Worm (Caenorhabditis elegans) whole organism, L4 larva: ENCODE data around the gene nhx-1.
A peak's percentile ranks its signal among the peaks of the same experiment; 100 is the strongest.

ENCODE experiments used
- F10B5.3 ChIP-seq: sonication (generic microtip); optimal IDR thresholded peaks from 2 replicates; lab custom pipeline; 2016; ENCODE audit warnings: mild to moderate bottlenecking, missing genetic modification characterization, missing compliant biosample characterization
- F26F4.8 ChIP-seq: fragments of 200-800 bp; sonication (Bioruptor generic); conservative IDR thresholded peaks from 2 replicates; pipeline ENCODE4 v1.3.6; 2022; ENCODE audit warnings: missing genetic modification characterization, missing compliant biosample characterization
- F37D6.2 ChIP-seq: sonication (generic microtip); optimal IDR thresholded peaks from 2 replicates; lab custom pipeline; 2016; ENCODE audit warnings: mild to moderate bottlenecking, missing genetic modification characterization, missing compliant biosample characterization
- F44E2.7 ChIP-seq: fragments of 200-800 bp; sonication (Bioruptor generic); IDR thresholded peaks from 2 replicates; pipeline ENCODE4 v2.1.2; 2022; ENCODE audit warnings: missing genetic modification characterization, missing compliant biosample characterization
- F49E8.2 ChIP-seq: sonication (generic microtip); optimal IDR thresholded peaks from 2 replicates; lab custom pipeline; 2016; ENCODE audit warnings: missing compliant biosample characterization, mild to moderate bottlenecking, missing genetic modification characterization, borderline replicate concordance
- T20F7.1 ChIP-seq: fragments of 200-800 bp; sonication (Bioruptor generic); optimal IDR thresholded peaks from 2 replicates; lab custom pipeline; 2018; ENCODE audit warnings: mild to moderate bottlenecking, missing genetic modification characterization, missing compliant biosample characterization
- T26A8.4 ChIP-seq: fragments of 200-800 bp; sonication (Bioruptor generic); IDR thresholded peaks from 2 replicates; pipeline ENCODE4 v1.3.6; 2022; ENCODE audit warnings: missing genetic modification characterization, missing compliant biosample characterization
- Y105C5A.15 ChIP-seq: fragments of 200-800 bp; sonication (Bioruptor generic); IDR thresholded peaks from 2 replicates; pipeline ENCODE4 v1.3.6; 2022; ENCODE audit warnings: missing genetic modification characterization, missing compliant biosample characterization
- Y5F2A.4 ChIP-seq: fragments of 200-800 bp; sonication (Bioruptor generic); optimal IDR thresholded peaks from 2 replicates; lab custom pipeline; 2018; ENCODE audit warnings: mild to moderate bottlenecking, missing genetic modification characterization, missing compliant biosample characterization
- ZK546.5 ChIP-seq, 2 experiments: sonication (generic microtip); optimal IDR thresholded peaks; 2 replicates each; lab custom pipeline; 2017; ENCODE audit warnings: missing biosample characterization in 2 of 2, missing genetic modification characterization in 2 of 2
- aha-1 ChIP-seq: fragments of 150-350 bp; peaks from one replicate; lab custom pipeline; 2014; ENCODE audit warnings: missing biosample characterization, missing genetic modification characterization
- ceh-28 ChIP-seq: fragments of 150-350 bp; optimal IDR thresholded peaks from 2 replicates; lab custom pipeline; 2014; ENCODE audit warnings: missing biosample characterization, missing genetic modification reagents, missing genetic modification characterization
- ceh-44 ChIP-seq: fragments of 200-800 bp; sonication (Bioruptor generic); IDR thresholded peaks from 2 replicates; pipeline ENCODE4 v1.3.6; 2022; ENCODE audit warnings: missing genetic modification reagents, missing genetic modification characterization, missing compliant biosample characterization
- ceh-62 ChIP-seq: sonication (generic microtip); optimal IDR thresholded peaks from 2 replicates; lab custom pipeline; 2017; ENCODE audit warnings: missing biosample characterization, missing genetic modification characterization
- ces-1 ChIP-seq: fragments of 150-350 bp; sonication (generic microtip); optimal IDR thresholded peaks from 4 replicates; lab custom pipeline; 2014; ENCODE audit warnings: missing biosample characterization, missing genetic modification reagents, missing genetic modification characterization
- ctbp-1 ChIP-seq: fragments of 200-800 bp; sonication (Bioruptor generic); IDR thresholded peaks from 2 replicates; pipeline ENCODE4 v1.3.6; 2022; ENCODE audit warnings: missing genetic modification reagents, missing genetic modification characterization, missing compliant biosample characterization
- daf-12 ChIP-seq: fragments of 150-350 bp; optimal IDR thresholded peaks from 2 replicates; lab custom pipeline; 2014; ENCODE audit warnings: missing biosample characterization, missing genetic modification reagents, missing genetic modification characterization
- dmd-8 ChIP-seq: fragments of 200-800 bp; sonication (Bioruptor generic); IDR thresholded peaks from 2 replicates; pipeline ENCODE4 v1.3.6; 2022; ENCODE audit warnings: missing genetic modification characterization, missing compliant biosample characterization
- dmd-9 ChIP-seq: fragments of 200-800 bp; sonication (Bioruptor generic); IDR thresholded peaks from 2 replicates; pipeline ENCODE4 v1.3.6; 2022; ENCODE audit warnings: missing genetic modification reagents, missing genetic modification characterization, missing compliant biosample characterization
- dpl-1 ChIP-seq: fragments of 150-350 bp; optimal IDR thresholded peaks from 2 replicates; lab custom pipeline; 2014; ENCODE audit warnings: missing biosample characterization, missing genetic modification reagents, missing genetic modification characterization
- duxl-1 ChIP-seq: sonication (generic microtip); optimal IDR thresholded peaks from 2 replicates; lab custom pipeline; 2016; ENCODE audit warnings: mild to moderate bottlenecking, missing genetic modification characterization, moderate library complexity, missing compliant biosample characterization; ENCODE audit not compliant: poor library complexity
- egl-43 ChIP-seq: fragments of 200-800 bp; sonication (Bioruptor generic); IDR thresholded peaks from 2 replicates; pipeline ENCODE4 v1.3.6; 2022; ENCODE audit warnings: missing genetic modification reagents, missing genetic modification characterization, missing compliant biosample characterization
- fos-1 ChIP-seq: fragments of 150-350 bp; optimal IDR thresholded peaks from 2 replicates; lab custom pipeline; 2014; ENCODE audit warnings: missing biosample characterization, missing genetic modification characterization
- hif-1 ChIP-seq, 2 experiments: sonication (generic microtip); optimal IDR thresholded peaks; 2 replicates each; lab custom pipeline; 2016 to 2017; ENCODE audit warnings: missing compliant biosample characterization in 2 of 2, missing genetic modification characterization in 2 of 2, missing genetic modification reagents in 2 of 2, missing genotype in 2 of 2, mild to moderate bottlenecking in 1 of 2
- hlh-11 ChIP-seq: fragments of 200-800 bp; sonication (Bioruptor generic); optimal IDR thresholded peaks from 2 replicates; lab custom pipeline; 2018; ENCODE audit warnings: mild to moderate bottlenecking, missing genetic modification characterization, missing compliant biosample characterization
- hmg-1.1 ChIP-seq: fragments of 200-800 bp; sonication (Bioruptor generic); IDR thresholded peaks from 2 replicates; pipeline ENCODE4 v1.3.6; 2022; ENCODE audit warnings: missing genetic modification reagents, missing genetic modification characterization, missing compliant biosample characterization
- jun-1 ChIP-seq: fragments of 150-350 bp; optimal IDR thresholded peaks from 2 replicates; lab custom pipeline; 2014; ENCODE audit warnings: missing biosample characterization, missing genetic modification reagents, missing genetic modification characterization
- lim-7 ChIP-seq: fragments of 200-800 bp; sonication (Bioruptor generic); IDR thresholded peaks from 2 replicates; pipeline ENCODE4 v1.3.6; 2022; ENCODE audit warnings: missing genetic modification characterization, missing compliant biosample characterization
- lin-13 ChIP-seq: fragments of 150-350 bp; optimal IDR thresholded peaks from 2 replicates; lab custom pipeline; 2014; ENCODE audit warnings: missing biosample characterization, missing genetic modification reagents, missing genetic modification characterization
- lsy-2 ChIP-seq, 2 experiments: fragments of 150-350 bp in 1 of 2; sonication (generic microtip) in 1 of 2; optimal IDR thresholded peaks; 2 replicates each; lab custom pipeline; 2014 to 2017; ENCODE audit warnings: missing biosample characterization in 2 of 2, missing genetic modification characterization in 2 of 2
- madf-5 ChIP-seq, 2 experiments: fragments of 200-800 bp; sonication (Bioruptor generic); IDR thresholded peaks; 2 replicates each; pipeline ENCODE4 v1.3.6; 2022; ENCODE audit warnings: missing compliant biosample characterization in 2 of 2, missing genetic modification characterization in 2 of 2
- mep-1 ChIP-seq: fragments of 150-350 bp; sonication (generic microtip); optimal IDR thresholded peaks from 3 replicates; lab custom pipeline; 2014; ENCODE audit warnings: missing biosample characterization, missing genetic modification characterization
- mxl-2 ChIP-seq: fragments of 200-800 bp; sonication (Bioruptor generic); conservative IDR thresholded peaks from 2 replicates; pipeline ENCODE4 v1.3.6; 2022; ENCODE audit warnings: missing genetic modification reagents, missing genetic modification characterization, missing compliant biosample characterization
- nhr-10 ChIP-seq: fragments of 150-350 bp; optimal IDR thresholded peaks from 2 replicates; lab custom pipeline; 2014; ENCODE audit warnings: missing biosample characterization, missing genetic modification characterization
- nhr-237 ChIP-seq: sonication (generic microtip); optimal IDR thresholded peaks from 2 replicates; lab custom pipeline; 2017; ENCODE audit warnings: missing biosample characterization, missing genetic modification characterization
- nhr-28 ChIP-seq: fragments of 150-350 bp; optimal IDR thresholded peaks from 2 replicates; lab custom pipeline; 2014; ENCODE audit warnings: missing biosample characterization, missing genetic modification characterization
- nhr-41 ChIP-seq: fragments of 200-800 bp; sonication (Bioruptor generic); IDR thresholded peaks from 2 replicates; pipeline ENCODE4 v1.3.6; 2022; ENCODE audit warnings: missing genetic modification reagents, missing genetic modification characterization, missing compliant biosample characterization
- nhr-48 ChIP-seq: sonication (generic microtip); optimal IDR thresholded peaks from 2 replicates; lab custom pipeline; 2016; ENCODE audit warnings: mild to moderate bottlenecking, missing genetic modification characterization, missing compliant biosample characterization
- nhr-6 ChIP-seq: fragments of 150-350 bp; optimal IDR thresholded peaks from 2 replicates; lab custom pipeline; 2014; ENCODE audit warnings: missing biosample characterization, missing genetic modification characterization
- snpc-1.2 ChIP-seq: fragments of 200-800 bp; sonication (Bioruptor generic); IDR thresholded peaks from 2 replicates; pipeline ENCODE4 v1.3.6; 2022; ENCODE audit warnings: missing genetic modification reagents, missing genetic modification characterization, missing compliant biosample characterization
- tag-97 ChIP-seq: fragments of 200-800 bp; sonication (Bioruptor generic); IDR thresholded peaks from 2 replicates; pipeline ENCODE4 v1.3.6; 2022; ENCODE audit warnings: missing genetic modification characterization, missing compliant biosample characterization
- unc-39 ChIP-seq: sonication (generic microtip); optimal IDR thresholded peaks from 2 replicates; lab custom pipeline; 2017; ENCODE audit warnings: missing biosample characterization, missing genetic modification characterization
- unc-62 ChIP-seq, 3 experiments: fragments of 150-350 bp in 1 of 3; sonication (generic microtip); optimal IDR thresholded peaks in 2 of 3; peaks in 1 of 3; 1 replicate in 1 of 3; 2 replicates in 2 of 3; lab custom pipeline; 2014 to 2017; ENCODE audit warnings: missing biosample characterization in 3 of 3, missing genetic modification characterization in 3 of 3, missing genetic modification reagents in 3 of 3, missing genotype in 1 of 3
- zfp-3 ChIP-seq: fragments of 200-800 bp; sonication (Bioruptor generic); conservative IDR thresholded peaks from 2 replicates; pipeline ENCODE4 v1.3.6; 2022; ENCODE audit warnings: missing genetic modification reagents, missing genetic modification characterization, missing compliant biosample characterization
- zip-11 ChIP-seq: fragments of 200-800 bp; sonication (Bioruptor generic); IDR thresholded peaks from 2 replicates; pipeline ENCODE4 v1.3.6; 2022; ENCODE audit warnings: missing genetic modification characterization, missing compliant biosample characterization
- ztf-11 ChIP-seq: fragments of 150-350 bp; optimal IDR thresholded peaks from 2 replicates; lab custom pipeline; 2014; ENCODE audit warnings: missing biosample characterization, missing genetic modification characterization

nhx-1 gene

DNA sequence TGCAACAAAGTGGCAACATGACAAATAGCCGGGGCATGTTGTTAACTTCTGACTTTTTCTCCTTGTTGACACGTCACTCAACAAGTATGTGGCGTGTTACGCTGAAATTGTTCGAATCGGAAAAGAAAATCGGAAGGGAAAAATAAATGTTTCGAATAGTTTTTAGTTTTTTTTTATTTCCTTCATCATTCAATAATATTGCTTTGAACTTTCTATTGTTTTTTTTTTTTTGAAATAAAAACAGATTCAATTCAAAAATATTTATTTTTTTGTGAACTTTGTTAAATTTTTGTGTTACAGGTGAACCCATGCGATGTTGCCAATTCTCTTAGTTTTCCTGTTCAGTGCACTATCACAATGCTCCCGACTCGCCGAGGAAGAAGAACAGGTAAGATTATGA lies 32.7 kb downstream of the nhx-1 start, which contains the start of gene cpd-2:
TSS of gene cpd-2 (plus strand) at position 301 of the 400 bp plus-strand sequence.
- TF ChIP-seq F37D6.2 (tag; lab: Kevin White, UChicago), result no peak
- TF ChIP-seq Y105C5A.15 (GFP tag; lab: Robert Waterston, UW), result no peak
- TF ChIP-seq T20F7.1 (GFP tag; lab: Kevin White, UChicago), result no peak
- no peak for TF ChIP-seq nhr-10
- no peak for TF ChIP-seq tag-97
- no peak for TF ChIP-seq ZK546.5 (tag; optimal IDR thresholded peaks at IDR 0.05; lab: Kevin White, UChicago)
- TF ChIP-seq Y5F2A.4 (GFP tag; lab: Kevin White, UChicago), result no peak
- TF ChIP-seq duxl-1 (tag; lab: Kevin White, UChicago), result no peak
- no peak for TF ChIP-seq ztf-11
- TF ChIP-seq dmd-9, result no peak
- TF ChIP-seq zip-11 (GFP tag; lab: Robert Waterston, UW), result no peak
- TF ChIP-seq nhr-48 (tag; lab: Kevin White, UChicago), result no peak
- TF ChIP-seq F49E8.2 (tag; lab: Kevin White, UChicago), result no peak
- no peak for TF ChIP-seq ceh-28 (tag; lab: Kevin White, UChicago)
- no peak for TF ChIP-seq dmd-8 (GFP tag; lab: Robert Waterston, UW)
- no peak for TF ChIP-seq madf-5 (GFP tag; IDR thresholded peaks at IDR 0.05; lab: Robert Waterston, UW)

DNA sequence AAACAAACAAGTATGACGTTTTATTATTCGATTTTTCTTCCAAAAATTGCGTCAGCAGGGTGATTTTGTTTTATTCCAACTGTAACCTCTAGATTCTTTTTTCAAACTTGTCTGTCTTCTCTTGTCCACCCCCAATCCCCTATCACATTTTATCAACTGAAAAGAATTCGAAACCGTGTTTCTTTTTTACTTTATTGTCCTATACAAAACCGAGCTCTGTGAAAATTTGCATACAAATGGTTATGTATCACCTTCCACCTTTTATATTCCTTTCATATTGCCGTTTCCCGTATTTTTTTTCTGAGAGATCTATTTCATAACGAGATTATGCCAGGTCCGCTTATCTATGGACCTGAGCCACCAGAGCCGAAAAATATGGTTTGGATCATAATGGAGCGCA lies 38.3 kb downstream of the nhx-1 start, which contains the start of gene T27A8.7:
TSS of gene T27A8.7 (plus strand) at position 301 of the 400 bp plus-strand sequence.
- no peak for TF ChIP-seq hlh-11 (tag; lab: Kevin White, UChicago)
- no peak for TF ChIP-seq T26A8.4 (GFP tag; lab: Robert Waterston, UW)
- TF ChIP-seq ceh-28 (tag; lab: Kevin White, UChicago), result no peak
- TF ChIP-seq ces-1 (GFP tag; lab: Kevin White, UChicago), result no peak
- TF ChIP-seq ceh-44 (GFP tag; lab: Robert Waterston, UW), result no peak
- no peak for TF ChIP-seq hmg-1.1

DNA sequence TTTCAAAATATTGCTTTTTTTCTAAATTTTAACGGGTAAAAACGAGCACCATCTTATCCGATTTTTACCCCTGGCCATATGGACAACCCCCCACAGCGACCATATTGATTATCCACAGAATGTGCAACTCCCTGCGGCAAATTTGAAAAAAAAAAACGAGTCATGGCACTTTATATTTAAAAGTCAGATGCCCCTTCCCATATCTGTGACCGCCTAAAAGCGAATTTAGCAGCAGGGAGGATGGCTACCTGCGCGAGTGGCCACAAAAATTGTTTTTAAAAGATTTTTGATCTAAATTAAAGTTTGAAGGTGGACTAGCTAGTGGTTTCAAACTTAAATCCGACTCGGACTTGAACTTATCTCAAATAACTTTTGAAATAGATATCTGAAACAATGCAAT lies 39.5 kb downstream of the nhx-1 start:
- no peak for TF ChIP-seq F26F4.8 (GFP tag; lab: Robert Waterston, UW)
- peak; percentile 85 for TF ChIP-seq nhr-28
- TF ChIP-seq unc-39, result no peak
- TF ChIP-seq Y5F2A.4 (GFP tag; lab: Kevin White, UChicago), result peak; percentile 95
- peak; percentile 37 for TF ChIP-seq ceh-62
- peak; percentile 96 for TF ChIP-seq F10B5.3 (tag; lab: Kevin White, UChicago)
- peak; percentile 67 for TF ChIP-seq snpc-1.2
- peak; percentile 49; the same call in 1 of the 2 replicates for TF ChIP-seq lim-7 (GFP tag; lab: Robert Waterston, UW)
- no peak for TF ChIP-seq zip-11 (GFP tag; lab: Robert Waterston, UW)
- TF ChIP-seq ceh-44 (GFP tag; lab: Robert Waterston, UW), result peak; percentile 50; the same call in 1 of the 2 replicates
- TF ChIP-seq dpl-1 (GFP tag; lab: Kevin White, UChicago), result peak; percentile 71
- peak; percentile 99 for TF ChIP-seq mep-1 (tag; lab: Kevin White, UChicago)
- TF ChIP-seq Y105C5A.15 (GFP tag; lab: Robert Waterston, UW), result no peak; the same call in 1 of the 2 replicates
- peak; percentile 97 for TF ChIP-seq lin-13 (GFP tag; lab: Kevin White, UChicago)
- peak; percentile 89 for TF ChIP-seq fos-1 (tag; lab: Kevin White, UChicago)
- peak; percentile 96 for TF ChIP-seq nhr-6 (tag; lab: Kevin White, UChicago)
- peak; percentile 98 for TF ChIP-seq ctbp-1
- TF ChIP-seq ztf-11, result peak; percentile 78
- peak; percentile 61; the same call in 1 of the 2 replicates for TF ChIP-seq F44E2.7 (GFP tag; lab: Robert Waterston, UW)
- no peak; the same call in none of the 2 replicates for TF ChIP-seq mxl-2 (GFP tag; lab: Robert Waterston, UW)
- TF ChIP-seq nhr-41 (GFP tag; lab: Robert Waterston, UW), result peak; percentile 47
- peak; percentile 93 for TF ChIP-seq nhr-237 (tag; lab: Kevin White, UChicago)
- peak; percentile 99 for TF ChIP-seq jun-1
- TF ChIP-seq T20F7.1 (GFP tag; lab: Kevin White, UChicago), result peak; percentile 91
- peak; percentile 98 for TF ChIP-seq duxl-1 (tag; lab: Kevin White, UChicago)
- peak; percentile 77 to 99 for TF ChIP-seq unc-62 (GFP tag; optimal IDR thresholded peaks at IDR 0.05 in 1 of 2; lab: Kevin White, UChicago)
- TF ChIP-seq unc-62 (tag; optimal IDR thresholded peaks at IDR 0.05; lab: Kevin White, UChicago), result no peak
- peak; percentile 74 to 87 for TF ChIP-seq hif-1 (tag; optimal IDR thresholded peaks at IDR 0.05; lab: Kevin White, UChicago)
- peak; percentile 7 for TF ChIP-seq daf-12
- TF ChIP-seq aha-1 (tag; lab: Kevin White, UChicago), result peak; percentile 98
- TF ChIP-seq nhr-10, result peak; percentile 99
- TF ChIP-seq lsy-2 (tag; optimal IDR thresholded peaks at IDR 0.05; lab: Kevin White, UChicago), result peak; percentile 93 to 96
- TF ChIP-seq zfp-3 (GFP tag; lab: Robert Waterston, UW), result peak; percentile 97
- TF ChIP-seq egl-43 (GFP tag; lab: Robert Waterston, UW), result peak; percentile 99
